Fruit fly (Drosophila melanogaster) whole organism, embryonic: ENCODE data around the gene CG9682.

Experiments
- BtbVII ChIP-seq: fragments of 200-800 bp; sonication (Bioruptor generic); optimal IDR thresholded peaks from 3 replicates; lab custom pipeline; 2017; ENCODE audit warnings: missing biosample characterization, mild to moderate bottlenecking, missing genetic modification characterization
- CG10147 ChIP-seq: fragments of 200-800 bp; sonication (Bioruptor generic); optimal IDR thresholded peaks from 2 replicates; lab custom pipeline; 2019; ENCODE audit warnings: missing biosample characterization, mild to moderate bottlenecking, missing genetic modification characterization, moderate library complexity
- CG10209 ChIP-seq: fragments of 200-800 bp; sonication (Bioruptor generic); optimal IDR thresholded peaks from 3 replicates; lab custom pipeline; 2017; ENCODE audit warnings: missing biosample characterization, mild to moderate bottlenecking, missing genetic modification characterization, missing genetic modification reagents
- CG10654 ChIP-seq: fragments of 200-800 bp; sonication (Bioruptor generic); optimal IDR thresholded peaks from 2 replicates; lab custom pipeline; 2016; ENCODE audit warnings: missing biosample characterization, missing genetic modification characterization
- CG12219 ChIP-seq: fragments of 200-800 bp; sonication (Bioruptor generic); optimal IDR thresholded peaks from 3 replicates; lab custom pipeline; 2018; ENCODE audit warnings: missing biosample characterization, mild to moderate bottlenecking, missing genetic modification characterization
- CG13123 ChIP-seq: fragments of 200-800 bp; sonication (Bioruptor generic); optimal IDR thresholded peaks from 2 replicates; lab custom pipeline; 2016; ENCODE audit warnings: missing biosample characterization, missing genetic modification characterization
- CG1602 ChIP-seq: fragments of 200-800 bp; sonication (Bioruptor generic); optimal IDR thresholded peaks from 3 replicates; lab custom pipeline; 2016; ENCODE audit warnings: missing biosample characterization, missing genetic modification characterization
- CG1603 ChIP-seq: fragments of 200-800 bp; sonication (Bioruptor generic); optimal IDR thresholded peaks from 2 replicates; lab custom pipeline; 2019; ENCODE audit warnings: missing biosample characterization, mild to moderate bottlenecking, missing genetic modification characterization, moderate library complexity
- CG16779 ChIP-seq: fragments of 200-800 bp; sonication (Bioruptor generic); IDR thresholded peaks from 2 replicates; pipeline ENCODE4 v1.3.6; 2022; ENCODE audit warnings: missing biosample characterization, missing genetic modification characterization
- CG17186 ChIP-seq: fragments of 200-800 bp; sonication (Bioruptor generic); optimal IDR thresholded peaks from 3 replicates; lab custom pipeline; 2017; ENCODE audit warnings: missing biosample characterization, missing genetic modification reagents, missing genetic modification characterization
- CG17802 ChIP-seq: fragments of 200-800 bp; sonication (Bioruptor generic); optimal IDR thresholded peaks from 2 replicates; lab custom pipeline; 2018; ENCODE audit warnings: missing biosample characterization, mild to moderate bottlenecking, missing genetic modification characterization, moderate library complexity
- CG17829 ChIP-seq: fragments of 200-800 bp; optimal IDR thresholded peaks from 2 replicates; lab custom pipeline; 2019; ENCODE audit warnings: missing biosample characterization, mild to moderate bottlenecking, missing genetic modification characterization, moderate library complexity
- CG1832 ChIP-seq: fragments of 200-800 bp; sonication (Bioruptor generic); optimal IDR thresholded peaks from 2 replicates; lab custom pipeline; 2017; ENCODE audit warnings: missing biosample characterization, mild to moderate bottlenecking, missing genetic modification characterization, inconsistent platforms
- CG18764 ChIP-seq: fragments of 200-800 bp; sonication (Bioruptor generic); optimal IDR thresholded peaks from 3 replicates; lab custom pipeline; 2016; ENCODE audit warnings: missing biosample characterization, missing genetic modification characterization
- CG2875 ChIP-seq: fragments of 200-800 bp; sonication (Bioruptor generic); optimal IDR thresholded peaks from 2 replicates; lab custom pipeline; 2017; ENCODE audit warnings: missing biosample characterization, mild to moderate bottlenecking, missing genetic modification characterization, missing genetic modification reagents
- CG30020 ChIP-seq: fragments of 200-800 bp; optimal IDR thresholded peaks from 2 replicates; lab custom pipeline; 2019; ENCODE audit warnings: missing biosample characterization, mild to moderate bottlenecking, missing genetic modification characterization, moderate library complexity
- CG3065 ChIP-seq: fragments of 200-800 bp; sonication (Bioruptor generic); optimal IDR thresholded peaks from 2 replicates; lab custom pipeline; 2016; ENCODE audit warnings: missing biosample characterization, missing genetic modification characterization
- CG32772 ChIP-seq: fragments of 200-800 bp; sonication (Bioruptor generic); IDR thresholded peaks from 2 replicates; pipeline ENCODE4 v1.3.6; 2022; ENCODE audit warnings: missing biosample characterization, missing genetic modification characterization
- CG33557 ChIP-seq: fragments of 200-800 bp; sonication (Bioruptor generic); optimal IDR thresholded peaks from 2 replicates; lab custom pipeline; 2019; ENCODE audit warnings: missing biosample characterization, mild to moderate bottlenecking, missing genetic modification characterization, moderate library complexity
- CG4424 ChIP-seq: fragments of 200-800 bp; sonication (Bioruptor generic); optimal IDR thresholded peaks from 3 replicates; lab custom pipeline; 2016; ENCODE audit warnings: missing biosample characterization, missing genetic modification characterization
- CG4707 ChIP-seq: fragments of 200-800 bp; sonication (Bioruptor generic); optimal IDR thresholded peaks from 2 replicates; lab custom pipeline; 2018; ENCODE audit warnings: missing biosample characterization, mild to moderate bottlenecking, missing genetic modification characterization, moderate library complexity
- CG4854 ChIP-seq: fragments of 200-800 bp; sonication (Bioruptor generic); optimal IDR thresholded peaks from 2 replicates; lab custom pipeline; 2016; ENCODE audit warnings: missing biosample characterization, missing genetic modification characterization, inconsistent platforms
- CG6791 ChIP-seq: fragments of 200-800 bp; sonication (Bioruptor generic); IDR thresholded peaks from 3 replicates; pipeline ENCODE4 v1.3.6; 2022; ENCODE audit warnings: missing biosample characterization, missing genetic modification characterization; ENCODE audit not compliant: partially characterized antibody
- CG8359 ChIP-seq: fragments of 200-800 bp; sonication (Bioruptor generic); optimal IDR thresholded peaks from 2 replicates; lab custom pipeline; 2017; ENCODE audit warnings: missing biosample characterization, mild to moderate bottlenecking, missing genetic modification characterization, borderline replicate concordance
- Dfd ChIP-seq, 2 experiments: fragments of >200 bp; optimal IDR thresholded peaks; 2 replicates each; lab custom pipeline; 2017; ENCODE audit warnings: missing biosample characterization in 2 of 2, missing genetic modification characterization in 2 of 2
- Dip2 ChIP-seq: fragments of 200-800 bp; sonication (Bioruptor generic); IDR thresholded peaks from 2 replicates; pipeline ENCODE4 v1.3.6; 2022; ENCODE audit warnings: missing biosample characterization, missing genetic modification characterization
- Dp ChIP-seq: fragments of 200-800 bp; sonication (Bioruptor generic); optimal IDR thresholded peaks from 2 replicates; lab custom pipeline; 2018; ENCODE audit warnings: missing biosample characterization, mild to moderate bottlenecking, missing genetic modification characterization, moderate library complexity
- ERR ChIP-seq: fragments of 200-800 bp; sonication (Bioruptor generic); optimal IDR thresholded peaks from 2 replicates; lab custom pipeline; 2016; ENCODE audit warnings: missing biosample characterization, missing genetic modification characterization
- Ets97D ChIP-seq: fragments of 200-800 bp; sonication (Bioruptor generic); optimal IDR thresholded peaks from 3 replicates; lab custom pipeline; 2016; ENCODE audit warnings: missing biosample characterization, missing genetic modification characterization
- Max ChIP-seq: fragments of 200-800 bp; sonication (Bioruptor generic); optimal IDR thresholded peaks from 2 replicates; lab custom pipeline; 2016; ENCODE audit warnings: missing biosample characterization, mild to moderate bottlenecking, missing genetic modification characterization
- Nf-YC ChIP-seq: fragments of 200-800 bp; optimal IDR thresholded peaks from 3 replicates; lab custom pipeline; 2019; ENCODE audit warnings: missing biosample characterization, mild to moderate bottlenecking, missing genetic modification characterization, moderate library complexity
- Oaz ChIP-seq: fragments of 200-800 bp; sonication (Bioruptor generic); IDR thresholded peaks from 2 replicates; pipeline ENCODE4 v1.3.6; 2022; ENCODE audit warnings: missing biosample characterization, missing genetic modification characterization
- ato ChIP-seq: fragments of 200-800 bp; sonication (Bioruptor generic); IDR thresholded peaks from 2 replicates; pipeline ENCODE4 v1.3.6; 2022; ENCODE audit warnings: missing biosample characterization, missing genetic modification characterization; ENCODE audit not compliant: partially characterized antibody
- crc ChIP-seq: fragments of 200-800 bp; sonication (Bioruptor generic); optimal IDR thresholded peaks from 2 replicates; lab custom pipeline; 2016; ENCODE audit warnings: missing biosample characterization, missing genetic modification characterization
- ems ChIP-seq: fragments of 200-800 bp; sonication (Bioruptor generic); optimal IDR thresholded peaks from 3 replicates; lab custom pipeline; 2016; ENCODE audit warnings: missing biosample characterization, missing genetic modification characterization
- en ChIP-seq: fragments of 200-800 bp; sonication (Bioruptor generic); optimal IDR thresholded peaks from 2 replicates; lab custom pipeline; 2016; ENCODE audit warnings: missing biosample characterization, missing genetic modification characterization
- gcm2 ChIP-seq: fragments of 200-800 bp; sonication (Bioruptor generic); optimal IDR thresholded peaks from 2 replicates; lab custom pipeline; 2016; ENCODE audit warnings: missing biosample characterization, missing genetic modification characterization
- gsb ChIP-seq: fragments of 200-800 bp; sonication (Bioruptor generic); IDR thresholded peaks from 2 replicates; pipeline ENCODE4 v1.3.6; 2022; ENCODE audit warnings: missing biosample characterization, missing genetic modification characterization
- lilli ChIP-seq: fragments of 200-800 bp; sonication (Bioruptor generic); optimal IDR thresholded peaks from 3 replicates; lab custom pipeline; 2016; ENCODE audit warnings: missing biosample characterization, missing genetic modification characterization
- oc ChIP-seq: fragments of 200-800 bp; sonication (Bioruptor generic); optimal IDR thresholded peaks from 2 replicates; lab custom pipeline; 2018; ENCODE audit warnings: missing biosample characterization, mild to moderate bottlenecking, missing genetic modification characterization, moderate library complexity
- onecut ChIP-seq: fragments of 200-800 bp; sonication (Bioruptor generic); IDR thresholded peaks from 2 replicates; pipeline ENCODE4 v1.3.6; 2022; ENCODE audit warnings: missing biosample characterization, missing genetic modification characterization
- prd ChIP-seq, 3 experiments: fragments of >200 bp in 2 of 3; fragments of 200-800 bp in 1 of 3; sonication (Bioruptor generic) in 1 of 3; optimal IDR thresholded peaks in 2 of 3; IDR thresholded peaks in 1 of 3; 2 replicates in 2 of 3; 3 replicates in 1 of 3; pipeline versions ENCODE4 v1.3.6 to Lab custom; 2017 to 2022; ENCODE audit warnings: missing biosample characterization in 1 of 3, missing genetic modification characterization in 1 of 3
- pzg ChIP-seq: fragments of 200-800 bp; sonication (Bioruptor generic); optimal IDR thresholded peaks from 3 replicates; lab custom pipeline; 2018; ENCODE audit warnings: missing biosample characterization, mild to moderate bottlenecking, missing genetic modification characterization, moderate library complexity
- sc ChIP-seq, 3 experiments: fragments of >200 bp in 2 of 3; fragments of 200-800 bp in 1 of 3; sonication (Bioruptor generic) in 1 of 3; optimal IDR thresholded peaks; 2 replicates in 2 of 3; 3 replicates in 1 of 3; lab custom pipeline; 2017; ENCODE audit warnings: mild to moderate bottlenecking in 1 of 3, missing biosample characterization in 1 of 3, missing genetic modification characterization in 1 of 3, missing genetic modification reagents in 1 of 3
- tap ChIP-seq: fragments of 200-800 bp; optimal IDR thresholded peaks from 3 replicates; lab custom pipeline; 2019; ENCODE audit warnings: missing biosample characterization, mild to moderate bottlenecking, missing genetic modification characterization, moderate library complexity
- unpg ChIP-seq: fragments of 200-800 bp; sonication (Bioruptor generic); optimal IDR thresholded peaks from 3 replicates; lab custom pipeline; 2018; ENCODE audit warnings: missing biosample characterization, mild to moderate bottlenecking, missing genetic modification characterization, moderate library complexity
- usp ChIP-seq: fragments of >200 bp; optimal IDR thresholded peaks from 2 replicates; lab custom pipeline; 2017; ENCODE audit warnings: missing biosample characterization, missing genetic modification characterization

Gene CG9682

dm6 chr3R:30203104-30203986 lies 47.4 kb upstream of the CG9682 start (continued):
- peak; percentile 91 for TF ChIP-seq onecut (GFP tag; lab: Robert Waterston, UW)
- TF ChIP-seq CG30020 (tag; lab: Kevin White, UChicago): peak; percentile 76
- peak; percentile 85 for TF ChIP-seq gsb (GFP tag; lab: Robert Waterston, UW)
- peak; percentile 94 for TF ChIP-seq CG32772 (GFP tag; lab: Robert Waterston, UW)
- TF ChIP-seq Dp (GFP tag; lab: Kevin White, UChicago): no peak
- TF ChIP-seq oc (tag; lab: Kevin White, UChicago): peak; percentile 83
- TF ChIP-seq Nf-YC (tag; lab: Kevin White, UChicago): peak; percentile 86
- peak; percentile 90 for TF ChIP-seq CG16779
- no peak for TF ChIP-seq CG6791 (GFP tag; lab: Robert Waterston, UW)
- peak; percentile 88 for TF ChIP-seq CG12219
- TF ChIP-seq Oaz (GFP tag; lab: Robert Waterston, UW): peak; percentile 94
- TF ChIP-seq CG3065 (GFP tag; lab: Kevin White, UChicago): peak; percentile 87
- TF ChIP-seq CG1603: peak; percentile 96
- TF ChIP-seq CG33557 (GFP tag; lab: Kevin White, UChicago): peak; percentile 68
- no peak for TF ChIP-seq sc (optimal IDR thresholded peaks at IDR 0.05; lab: Kevin White, UChicago)
- TF ChIP-seq sc (GFP tag; optimal IDR thresholded peaks at IDR 0.05; lab: Kevin White, UChicago): peak; percentile 88
- TF ChIP-seq tap (tag; lab: Kevin White, UChicago): peak; percentile 95
- TF ChIP-seq en (GFP tag; lab: Kevin White, UChicago): peak; percentile 89
- peak; percentile 97 for TF ChIP-seq Max (GFP tag; lab: Kevin White, UChicago)
- peak; percentile 77 for TF ChIP-seq CG13123 (GFP tag; lab: Kevin White, UChicago)
- peak; percentile 66 for TF ChIP-seq gcm2 (GFP tag; lab: Kevin White, UChicago)
- peak; percentile 86 for TF ChIP-seq CG2875
- TF ChIP-seq CG17829 (tag; lab: Kevin White, UChicago): peak; percentile 91
- TF ChIP-seq CG4707 (GFP tag; lab: Kevin White, UChicago): peak; percentile 60
- no peak for TF ChIP-seq prd (optimal IDR thresholded peaks at IDR 0.05; lab: Kevin White, UChicago)
- peak; percentile 95 for TF ChIP-seq prd (GFP tag; IDR thresholded peaks at IDR 0.05; lab: Robert Waterston, UW)
- TF ChIP-seq CG4854 (GFP tag; lab: Kevin White, UChicago): peak; percentile 97
- peak; percentile 98 for TF ChIP-seq CG10654
- TF ChIP-seq CG1602: peak; percentile 89
- no peak for TF ChIP-seq CG1832 (GFP tag; lab: Kevin White, UChicago)
- peak; percentile 98 for TF ChIP-seq ems (GFP tag; lab: Kevin White, UChicago)
- TF ChIP-seq CG17802: peak; percentile 87
- no peak for TF ChIP-seq Dfd (GFP tag; optimal IDR thresholded peaks at IDR 0.05; lab: Kevin White, UChicago)
- peak; percentile 98 for TF ChIP-seq CG4424 (GFP tag; lab: Kevin White, UChicago)
- TF ChIP-seq ato (GFP tag; lab: Robert Waterston, UW): no peak
- peak; percentile 97 for TF ChIP-seq CG10147
- no peak for TF ChIP-seq usp (GFP tag; lab: Kevin White, UChicago)
- TF ChIP-seq Dip2 (GFP tag; lab: Robert Waterston, UW): no peak; the same call in 1 of the 2 replicates
- peak; percentile 97 for TF ChIP-seq ERR (GFP tag; lab: Kevin White, UChicago)
- TF ChIP-seq CG18764 (GFP tag; lab: Kevin White, UChicago): peak; percentile 96
- TF ChIP-seq CG8359: peak; percentile 84
- peak; percentile 93 for TF ChIP-seq unpg
- peak; percentile 24 for TF ChIP-seq pzg (GFP tag; lab: Kevin White, UChicago)
- peak; percentile 94 for TF ChIP-seq CG10209 (GFP tag; lab: Kevin White, UChicago)
- peak; percentile 95 for TF ChIP-seq crc
- TF ChIP-seq CG17186 (GFP tag; lab: Kevin White, UChicago): peak; percentile 89
- TF ChIP-seq Ets97D (GFP tag; lab: Kevin White, UChicago): peak; percentile 93
- TF ChIP-seq BtbVII (GFP tag; lab: Kevin White, UChicago): peak; percentile 96
- TF ChIP-seq lilli (GFP tag; lab: Kevin White, UChicago): peak; percentile 96
